Fruit fly (Drosophila melanogaster) whole organism, adult: ENCODE results near the gene CG4424.

Experiments used
- CG11617 ChIP-seq: fragments of 200-800 bp; sonication (Bioruptor generic); optimal IDR thresholded peaks from 2 replicates; lab custom pipeline; 2017; ENCODE audit warnings: mild to moderate bottlenecking, missing biosample characterization, missing genetic modification reagents, missing genetic modification characterization
- CG12768 ChIP-seq: fragments of 200-800 bp; sonication (Bioruptor generic); optimal IDR thresholded peaks from 2 replicates; lab custom pipeline; 2017; ENCODE audit warnings: missing biosample characterization, missing genetic modification characterization, mild to moderate bottlenecking, moderate library complexity, missing genetic modification reagents
- CG14711 ChIP-seq: fragments of 200-800 bp; sonication (Bioruptor generic); optimal IDR thresholded peaks from 2 replicates; lab custom pipeline; 2018; ENCODE audit warnings: missing biosample characterization, mild to moderate bottlenecking, missing genetic modification characterization, moderate library complexity
- CG1620 ChIP-seq: fragments of 200-800 bp; sonication (Bioruptor generic); optimal IDR thresholded peaks from 2 replicates; lab custom pipeline; 2016; ENCODE audit warnings: missing biosample characterization, missing genetic modification characterization
- CG33017 ChIP-seq: fragments of 200-800 bp; sonication (Bioruptor generic); optimal IDR thresholded peaks from 2 replicates; lab custom pipeline; 2018; ENCODE audit warnings: missing biosample characterization, mild to moderate bottlenecking, missing genetic modification characterization, moderate library complexity
- CG5204 ChIP-seq: fragments of 200-800 bp; sonication (Bioruptor generic); optimal IDR thresholded peaks from 2 replicates; lab custom pipeline; 2016; ENCODE audit warnings: missing biosample characterization, missing genetic modification characterization
- CG7045 ChIP-seq: fragments of 200-800 bp; sonication (Bioruptor generic); optimal IDR thresholded peaks from 2 replicates; lab custom pipeline; 2017; ENCODE audit warnings: missing biosample characterization, mild to moderate bottlenecking, missing genetic modification characterization
- CG7101 ChIP-seq: fragments of 200-800 bp; sonication (Bioruptor generic); optimal IDR thresholded peaks from 2 replicates; lab custom pipeline; 2018; ENCODE audit warnings: missing biosample characterization, mild to moderate bottlenecking, missing genetic modification characterization, moderate library complexity
- Clk ChIP-seq: fragments of 200-800 bp; sonication (Bioruptor generic); optimal IDR thresholded peaks from 2 replicates; lab custom pipeline; 2017; ENCODE audit warnings: missing biosample characterization, missing genetic modification characterization
- Crg-1 ChIP-seq: fragments of 200-800 bp; sonication (Bioruptor generic); optimal IDR thresholded peaks from 2 replicates; lab custom pipeline; 2016; ENCODE audit warnings: missing biosample characterization, missing genetic modification characterization
- Hr96 ChIP-seq: fragments of 200-800 bp; sonication (Bioruptor generic); optimal IDR thresholded peaks from 2 replicates; lab custom pipeline; 2016; ENCODE audit warnings: missing biosample characterization, missing genetic modification characterization
- Mnt ChIP-seq: fragments of 200-800 bp; sonication (Bioruptor generic); optimal IDR thresholded peaks from 2 replicates; lab custom pipeline; 2016; ENCODE audit warnings: missing biosample characterization, mild to moderate bottlenecking, missing genetic modification characterization
- bab1 ChIP-seq: fragments of 200-800 bp; sonication (Bioruptor generic); optimal IDR thresholded peaks from 3 replicates; lab custom pipeline; 2019; ENCODE audit warnings: missing biosample characterization, mild to moderate bottlenecking, missing genetic modification characterization, moderate library complexity
- cic ChIP-seq: fragments of 200-800 bp; sonication (Bioruptor generic); optimal IDR thresholded peaks from 2 replicates; lab custom pipeline; 2017; ENCODE audit warnings: missing biosample characterization, mild to moderate bottlenecking, missing genetic modification characterization, moderate library complexity
- cnc ChIP-seq, 2 experiments: fragments of >200 bp; optimal IDR thresholded peaks; 2 replicates each; lab custom pipeline; 2017
- kay ChIP-seq: fragments of 200-800 bp; sonication (Bioruptor generic); peaks from one replicate; lab custom pipeline; 2016; ENCODE audit warnings: missing biosample characterization, missing genetic modification characterization, borderline replicate concordance
- ovo ChIP-seq: fragments of 200-800 bp; sonication (Bioruptor generic); optimal IDR thresholded peaks from 2 replicates; lab custom pipeline; 2016; ENCODE audit warnings: missing biosample characterization, missing genetic modification characterization
- pad ChIP-seq: fragments of 200-800 bp; sonication (Bioruptor generic); optimal IDR thresholded peaks from 3 replicates; lab custom pipeline; 2017; ENCODE audit warnings: missing biosample characterization, missing genetic modification characterization, mild to moderate bottlenecking, moderate library complexity, missing genetic modification reagents
- tj ChIP-seq: fragments of 200-800 bp; sonication (Bioruptor generic); optimal IDR thresholded peaks from 3 replicates; lab custom pipeline; 2017; ENCODE audit warnings: missing biosample characterization, mild to moderate bottlenecking, missing genetic modification characterization, moderate library complexity
- toe ChIP-seq: fragments of 200-800 bp; sonication (Bioruptor generic); optimal IDR thresholded peaks from 2 replicates; lab custom pipeline; 2016; ENCODE audit warnings: missing biosample characterization, missing genetic modification characterization

CG4424 gene

dm6 chr3R:19995408-19995807, 32.4 kb downstream of the CG4424 start:
- TF ChIP-seq CG1620 (GFP tag; lab: Kevin White, UChicago) (no peak), cnc (optimal IDR thresholded peaks at IDR 0.05; lab: Kevin White, UChicago) (no peak), Crg-1 (GFP tag; lab: Kevin White, UChicago) (no peak), CG14711 (no peak), Mnt (GFP tag; lab: Kevin White, UChicago) (no peak), pad (GFP tag; lab: Kevin White, UChicago) (no peak), CG12768 (GFP tag; lab: Kevin White, UChicago) (no peak), CG5204 (GFP tag; lab: Kevin White, UChicago) (no peak), bab1 (no peak), cic (GFP tag; lab: Kevin White, UChicago) (no peak), kay (no peak), CG11617 (GFP tag; lab: Kevin White, UChicago) (no peak), CG33017 (no peak), CG7101 (tag; lab: Kevin White, UChicago) (no peak), ovo (GFP tag; lab: Kevin White, UChicago) (no peak), tj (no peak), Hr96 (GFP tag; lab: Kevin White, UChicago) (no peak), CG7045 (GFP tag; lab: Kevin White, UChicago) (no peak), Clk (no peak)

dm6 chr3R:19985376-19985775, 42.5 kb downstream of the CG4424 start:
- no peak for TF ChIP-seq CG7045 (GFP tag; lab: Kevin White, UChicago)
- TF ChIP-seq CG33017: no peak
- TF ChIP-seq Clk: no peak
- no peak for TF ChIP-seq CG7101 (tag; lab: Kevin White, UChicago)
- TF ChIP-seq tj: no peak
- no peak for TF ChIP-seq toe
- no peak for TF ChIP-seq CG5204 (GFP tag; lab: Kevin White, UChicago)
- no peak for TF ChIP-seq pad (GFP tag; lab: Kevin White, UChicago)
- no peak for TF ChIP-seq CG12768 (GFP tag; lab: Kevin White, UChicago)
- TF ChIP-seq ovo (GFP tag; lab: Kevin White, UChicago): no peak
- TF ChIP-seq Crg-1 (GFP tag; lab: Kevin White, UChicago): no peak
- no peak for TF ChIP-seq cic (GFP tag; lab: Kevin White, UChicago)
- TF ChIP-seq kay: no peak
- TF ChIP-seq CG11617 (GFP tag; lab: Kevin White, UChicago): no peak
- no peak for TF ChIP-seq CG1620 (GFP tag; lab: Kevin White, UChicago)
- TF ChIP-seq CG14711: no peak
